Fruit fly (Drosophila melanogaster): ENCODE data around the gene Galphaf.

Galphaf gene

DNA sequence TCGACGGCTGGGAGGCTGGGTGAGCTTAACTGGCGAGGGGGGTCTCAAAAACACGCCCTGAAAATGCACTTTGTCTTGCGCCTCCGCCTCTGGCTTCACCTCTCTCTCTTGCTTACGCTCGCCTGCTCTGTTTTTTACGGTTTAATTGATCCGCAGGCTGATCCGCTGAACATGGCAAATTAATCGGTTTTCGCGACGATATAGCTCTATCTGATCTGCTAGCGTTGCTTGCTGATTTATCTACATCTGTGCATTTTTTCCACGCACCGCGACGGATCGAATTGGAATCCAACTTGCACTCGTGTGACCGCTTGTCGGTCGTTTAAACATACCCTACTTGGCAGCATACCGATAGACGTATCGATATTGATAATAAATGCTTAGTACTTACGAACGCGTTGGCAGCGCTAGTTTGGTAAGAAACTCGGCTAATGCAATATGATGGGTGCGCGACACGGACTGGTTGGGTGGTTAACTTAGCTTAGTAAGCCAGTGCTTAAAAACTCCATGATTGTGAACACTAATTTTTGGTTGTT is 20.1 kb downstream of the Galphaf start, which contains the start of gene Abl (continued):
- peak; percentile 26 for TF ChIP-seq hkb (optimal IDR thresholded peaks at IDR 0.05)
- peak; percentile 43; the same call in 1 of the 2 replicates for TF ChIP-seq hkb (GFP tag; IDR thresholded peaks at IDR 0.05)
- peak; percentile 49 for TF ChIP-seq da (GFP tag; optimal IDR thresholded peaks at IDR 0.05)
- TF ChIP-seq BEAF-32 (GFP tag; optimal IDR thresholded peaks at IDR 0.05) = peak; percentile 95
- peak; percentile 64 for TF ChIP-seq CG4424 (GFP tag; optimal IDR thresholded peaks at IDR 0.05)
- TF ChIP-seq chn (GFP tag; optimal IDR thresholded peaks at IDR 0.05) = peak; percentile 58
- no peak for TF ChIP-seq cad (GFP tag; optimal IDR thresholded peaks at IDR 0.05)
- peak; percentile 88 for TF ChIP-seq CG9932 (GFP tag; IDR thresholded peaks at IDR 0.05)
- peak; percentile 73 to 75 for TF ChIP-seq chif (GFP tag; optimal IDR thresholded peaks at IDR 0.05)
- peak; percentile 71 for TF ChIP-seq kay (GFP tag; optimal IDR thresholded peaks at IDR 0.05)
- TF ChIP-seq psq (GFP tag; optimal IDR thresholded peaks at IDR 0.05) = no peak
- TF ChIP-seq CG31388 (GFP tag; optimal IDR thresholded peaks at IDR 0.05) = no peak
- no peak for TF ChIP-seq rib (GFP tag; IDR thresholded peaks at IDR 0.05)
- TF ChIP-seq ase (GFP tag; IDR thresholded peaks at IDR 0.05) = no peak
- TF ChIP-seq gsb-n (tag; optimal IDR thresholded peaks at IDR 0.05) = peak; percentile 75
- peak; percentile 59 for TF ChIP-seq mirr (GFP tag; optimal IDR thresholded peaks at IDR 0.05)
- TF ChIP-seq CG10321 (GFP tag; IDR thresholded peaks at IDR 0.05) = no peak
- peak; percentile 94 for TF ChIP-seq HmgZ (tag; optimal IDR thresholded peaks at IDR 0.05)
- TF ChIP-seq CG33557 (GFP tag; optimal IDR thresholded peaks at IDR 0.05) = no peak
- peak; percentile 52; the same call in 2 of the 3 replicates for TF ChIP-seq vnd (GFP tag; IDR thresholded peaks at IDR 0.05; ENCODE audit: partially characterized antibody)
- peak; percentile 16 for TF ChIP-seq sima (GFP tag; optimal IDR thresholded peaks at IDR 0.05)
- TF ChIP-seq dpn (GFP tag; optimal IDR thresholded peaks at IDR 0.05) = peak; percentile 81 to 84
- TF ChIP-seq tap (tag; optimal IDR thresholded peaks at IDR 0.05) = peak; percentile 41
- no peak for TF ChIP-seq ac (GFP tag; optimal IDR thresholded peaks at IDR 0.05)
- TF ChIP-seq Ptx1 (GFP tag; IDR thresholded peaks at IDR 0.05) = peak; percentile 42
- peak; percentile 55 for TF ChIP-seq cato (GFP tag; optimal IDR thresholded peaks at IDR 0.05; ENCODE audit: borderline replicate concordance)
- TF ChIP-seq Antp (GFP tag; optimal IDR thresholded peaks at IDR 0.05) = peak; percentile 78
- TF ChIP-seq Hr3 (GFP tag; optimal IDR thresholded peaks at IDR 0.05) = peak; percentile 44
- TF ChIP-seq gsb (GFP tag; IDR thresholded peaks at IDR 0.05) = no peak
- TF ChIP-seq p53 (GFP tag; optimal IDR thresholded peaks at IDR 0.05) = peak; percentile 75
- peak; percentile 88 for TF ChIP-seq CG13624 (GFP tag; optimal IDR thresholded peaks at IDR 0.05)
- no peak for TF ChIP-seq CG17802 (tag; optimal IDR thresholded peaks at IDR 0.05)
- no peak for TF ChIP-seq dan (GFP tag; IDR thresholded peaks at IDR 0.05)
- TF ChIP-seq CG14050 (GFP tag; IDR thresholded peaks at IDR 0.05) = no peak
- no peak for TF ChIP-seq CG15269 (tag; optimal IDR thresholded peaks at IDR 0.05)
- TF ChIP-seq repo (GFP tag; optimal IDR thresholded peaks at IDR 0.05) = peak; percentile 89
- no peak for TF ChIP-seq schlank (tag; optimal IDR thresholded peaks at IDR 0.05)
- peak; percentile 36 to 42 for TF ChIP-seq bsh (GFP tag; optimal IDR thresholded peaks at IDR 0.05)
- peak; percentile 98 for TF ChIP-seq Lhr (GFP tag; optimal IDR thresholded peaks at IDR 0.05)
- peak; percentile 61 for TF ChIP-seq Nf-YC (tag; optimal IDR thresholded peaks at IDR 0.05)
- peak; percentile 93 for TF ChIP-seq CG3847 (GFP tag; IDR thresholded peaks at IDR 0.05)
- TF ChIP-seq lmd (GFP tag; IDR thresholded peaks at IDR 0.05) = peak; percentile 52; the same call in 1 of the 2 replicates
- peak; percentile 47 for TF ChIP-seq CG1602 (GFP tag; optimal IDR thresholded peaks at IDR 0.05)
- TF ChIP-seq CG31441 (GFP tag; IDR thresholded peaks at IDR 0.05) = no peak
- TF ChIP-seq toy (GFP tag; IDR thresholded peaks at IDR 0.05) = no peak
- TF ChIP-seq Jarid2 (GFP tag; optimal IDR thresholded peaks at IDR 0.05) = peak; percentile 92
- no peak for TF ChIP-seq fd96Cb (tag; optimal IDR thresholded peaks at IDR 0.05)
- TF ChIP-seq Ssrp (tag; optimal IDR thresholded peaks at IDR 0.05) = no peak
- TF ChIP-seq CG1647 (GFP tag; optimal IDR thresholded peaks at IDR 0.05) = peak; percentile 82
- no peak for TF ChIP-seq jigr1 (GFP tag; IDR thresholded peaks at IDR 0.05)
- TF ChIP-seq exex (tag; optimal IDR thresholded peaks at IDR 0.05) = peak; percentile 46

Data from whole organism, embryonic.